Worm (Caenorhabditis elegans): ENCODE measurements around the gene cdh-10.
A peak's percentile ranks its signal among the peaks of the same experiment; 100 is the strongest.

The cdh-10 gene

DNA sequence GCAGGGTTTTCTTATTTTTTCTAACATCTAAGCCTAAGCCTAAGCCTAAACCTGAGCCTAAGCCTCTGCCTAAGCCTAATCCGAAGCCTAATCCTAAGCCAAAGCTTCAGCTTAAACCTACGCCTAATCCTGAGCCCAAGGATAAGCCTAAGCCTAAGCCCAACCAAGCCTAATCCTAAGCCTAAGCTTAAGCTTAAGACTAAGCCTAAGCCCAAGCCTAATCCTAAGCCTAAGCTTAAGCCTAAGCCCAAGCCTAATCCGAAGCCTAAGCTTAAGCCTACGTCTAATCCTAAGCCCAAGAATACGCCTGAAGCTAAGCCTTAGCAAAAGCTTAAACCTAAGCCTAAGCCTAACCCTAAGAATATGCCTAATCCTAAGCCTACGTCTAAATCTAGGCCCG, 59.8 kb downstream of the cdh-10 start:
- TF ChIP-seq nhr-76 (tag; optimal IDR thresholded peaks at IDR 0.05), result no peak
- TF ChIP-seq ceh-39 (tag; optimal IDR thresholded peaks at IDR 0.05), result no peak
- TF ChIP-seq nhr-237 (tag; optimal IDR thresholded peaks at IDR 0.05), result no peak
- TF ChIP-seq drap-1 (GFP tag; optimal IDR thresholded peaks at IDR 0.05), result no peak
- TF ChIP-seq mls-2 (tag; optimal IDR thresholded peaks at IDR 0.05), result no peak
- no peak for TF ChIP-seq sptf-1 (tag; optimal IDR thresholded peaks at IDR 0.05)
- TF ChIP-seq sem-2 (GFP tag; optimal IDR thresholded peaks at IDR 0.05), result no peak
- no peak for TF ChIP-seq cnd-1 (tag; optimal IDR thresholded peaks at IDR 0.05)
- no peak for TF ChIP-seq nhr-28 (tag; optimal IDR thresholded peaks at IDR 0.05)
- TF ChIP-seq elt-3 (tag; optimal IDR thresholded peaks at IDR 0.05), result no peak
- TF ChIP-seq elt-1 (tag; optimal IDR thresholded peaks at IDR 0.05; ENCODE audit: borderline replicate concordance, insufficient read depth), result no peak
- no peak for TF ChIP-seq unc-62 (GFP tag; optimal IDR thresholded peaks at IDR 0.05)
- TF ChIP-seq unc-120 (tag; optimal IDR thresholded peaks at IDR 0.05; ENCODE audit: poor library complexity, severe bottlenecking), result no peak
- TF ChIP-seq ham-2 (GFP tag; optimal IDR thresholded peaks at IDR 0.05), result no peak
- no peak for TF ChIP-seq blmp-1 (tag; optimal IDR thresholded peaks at IDR 0.05)
- no peak for TF ChIP-seq lsy-2 (tag; optimal IDR thresholded peaks at IDR 0.05)
- TF ChIP-seq nhr-2 (tag; optimal IDR thresholded peaks at IDR 0.05), result no peak
- no peak for TF ChIP-seq M03D4.4 (tag; optimal IDR thresholded peaks at IDR 0.05)
- TF ChIP-seq ceh-83 (GFP tag; optimal IDR thresholded peaks at IDR 0.05), result no peak

DNA sequence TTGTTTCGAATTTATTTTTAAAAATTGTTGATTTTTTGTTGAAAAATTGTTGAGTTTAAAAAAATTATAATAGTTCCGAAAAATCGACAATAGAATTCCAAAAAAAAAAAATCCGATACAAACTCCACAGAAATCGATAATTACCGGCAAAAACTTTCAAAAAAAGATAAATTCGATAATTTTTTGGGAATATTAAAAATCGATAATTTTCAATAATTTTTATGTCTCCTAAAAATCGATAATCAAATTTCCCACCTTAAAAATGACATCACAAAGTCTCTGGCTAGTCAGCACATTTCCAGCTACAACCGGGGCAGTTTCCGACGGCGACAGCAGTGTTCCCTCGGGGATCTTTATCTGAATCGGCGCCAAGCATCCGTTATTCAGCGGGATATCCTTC, 62.5 kb downstream of the cdh-10 start:
- no peak for TF ChIP-seq ceh-39 (tag; optimal IDR thresholded peaks at IDR 0.05)
- TF ChIP-seq ces-1 (GFP tag; optimal IDR thresholded peaks at IDR 0.05), result no peak
- no peak for TF ChIP-seq lin-32 (GFP tag; optimal IDR thresholded peaks at IDR 0.05)
- no peak for TF ChIP-seq mls-2 (tag; optimal IDR thresholded peaks at IDR 0.05)
- TF ChIP-seq ztf-11 (tag; optimal IDR thresholded peaks at IDR 0.05), result no peak
- no peak for TF ChIP-seq nhr-237 (tag; optimal IDR thresholded peaks at IDR 0.05)
- TF ChIP-seq elt-1 (tag; optimal IDR thresholded peaks at IDR 0.05; ENCODE audit: borderline replicate concordance, insufficient read depth), result no peak
- TF ChIP-seq nhr-12 (tag; optimal IDR thresholded peaks at IDR 0.05), result no peak
- TF ChIP-seq cnd-1 (tag; optimal IDR thresholded peaks at IDR 0.05), result no peak
- no peak for TF ChIP-seq zip-8 (tag; optimal IDR thresholded peaks at IDR 0.05)

DNA sequence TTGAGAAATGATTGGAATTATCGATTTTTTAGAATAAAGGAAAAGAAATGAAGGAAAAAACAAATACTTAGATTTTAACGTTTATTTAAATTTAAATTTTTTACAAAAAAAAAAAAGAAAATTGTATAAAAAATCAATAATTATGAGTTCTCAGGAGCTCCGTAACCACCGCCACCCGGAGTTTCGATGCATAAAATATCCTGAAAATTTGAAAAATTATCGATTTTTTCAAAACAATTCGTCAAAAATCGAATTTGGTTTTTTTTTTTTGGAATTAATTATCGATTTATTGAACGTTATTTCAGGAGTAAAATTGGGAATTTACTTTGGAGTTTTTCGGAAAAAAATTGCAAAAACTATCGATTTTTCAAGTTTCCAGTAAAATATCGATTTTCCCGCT, 63.7 kb downstream of the cdh-10 start, which contains the start of gene Y38F2AR.10:
TSS of gene Y38F2AR.10 (minus strand) at position 101 of the 400 bp plus-strand sequence.
- TF ChIP-seq sptf-1 (tag; optimal IDR thresholded peaks at IDR 0.05) (no peak), mep-1 (tag; optimal IDR thresholded peaks at IDR 0.05) (no peak), nhr-76 (tag; optimal IDR thresholded peaks at IDR 0.05) (no peak), mab-5 (tag; optimal IDR thresholded peaks at IDR 0.05) (no peak), unc-120 (tag; optimal IDR thresholded peaks at IDR 0.05; ENCODE audit: poor library complexity, severe bottlenecking) (no peak), unc-39 (tag; optimal IDR thresholded peaks at IDR 0.05) (no peak), nhr-2 (tag; optimal IDR thresholded peaks at IDR 0.05) (no peak), hlh-1 (tag; optimal IDR thresholded peaks at IDR 0.05) (no peak), flh-1 (GFP tag; optimal IDR thresholded peaks at IDR 0.05) (no peak), ceh-39 (tag; optimal IDR thresholded peaks at IDR 0.05) (no peak), bed-3 (GFP tag; optimal IDR thresholded peaks at IDR 0.05) (no peak), mls-2 (tag; optimal IDR thresholded peaks at IDR 0.05) (no peak), zip-8 (tag; optimal IDR thresholded peaks at IDR 0.05) (no peak), elt-3 (tag; optimal IDR thresholded peaks at IDR 0.05) (no peak), ces-1 (GFP tag; optimal IDR thresholded peaks at IDR 0.05) (no peak)

ce11 chrIV:2398317-2398716, 64.9 kb downstream of the cdh-10 start:
- peak; percentile 18 for TF ChIP-seq ham-2 (GFP tag; optimal IDR thresholded peaks at IDR 0.05)
- no peak for TF ChIP-seq cnd-1 (tag; optimal IDR thresholded peaks at IDR 0.05)

- TF ChIP-seq flh-1 (GFP tag; optimal IDR thresholded peaks at IDR 0.05), result no peak
- TF ChIP-seq elt-1 (tag; optimal IDR thresholded peaks at IDR 0.05; ENCODE audit: borderline replicate concordance, insufficient read depth), result no peak
These were observed 67.2 kb downstream of the cdh-10 start for ce11 chrIV:2395997-2396396.

DNA sequence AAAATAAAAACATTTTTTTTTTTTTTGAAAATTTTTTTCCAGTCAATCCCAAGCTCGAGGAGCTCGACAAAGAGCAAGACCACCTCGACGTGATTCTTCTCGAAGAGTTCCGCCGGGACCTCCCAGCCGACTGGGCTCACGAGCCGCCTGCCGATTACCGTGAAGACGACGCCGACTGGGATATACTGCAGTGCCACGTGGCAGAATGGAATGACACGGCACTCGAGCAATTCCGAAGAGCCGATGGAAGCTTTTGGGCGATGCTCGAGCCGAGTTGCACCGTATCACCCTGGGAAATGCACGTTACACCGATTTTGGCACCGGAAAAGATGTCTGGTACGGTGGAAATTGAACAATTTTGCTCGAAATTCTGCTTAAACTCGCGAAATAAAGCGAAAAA, 70.1 kb downstream of the cdh-10 start:
- no peak for TF ChIP-seq nhr-2 (tag; optimal IDR thresholded peaks at IDR 0.05)
- no peak for TF ChIP-seq sem-2 (GFP tag; optimal IDR thresholded peaks at IDR 0.05)
- no peak for TF ChIP-seq sptf-1 (tag; optimal IDR thresholded peaks at IDR 0.05)
- TF ChIP-seq drap-1 (GFP tag; optimal IDR thresholded peaks at IDR 0.05), result no peak
- TF ChIP-seq ceh-83 (GFP tag; optimal IDR thresholded peaks at IDR 0.05), result no peak
- no peak for TF ChIP-seq nhr-237 (tag; optimal IDR thresholded peaks at IDR 0.05)
- no peak for TF ChIP-seq hlh-1 (tag; optimal IDR thresholded peaks at IDR 0.05)
- no peak for TF ChIP-seq cnd-1 (tag; optimal IDR thresholded peaks at IDR 0.05)
- no peak for TF ChIP-seq mab-5 (tag; optimal IDR thresholded peaks at IDR 0.05)
- TF ChIP-seq unc-62 (GFP tag; optimal IDR thresholded peaks at IDR 0.05), result no peak
- TF ChIP-seq unc-120 (tag; optimal IDR thresholded peaks at IDR 0.05; ENCODE audit: poor library complexity, severe bottlenecking), result no peak
- no peak for TF ChIP-seq tbx-8 (GFP tag; optimal IDR thresholded peaks at IDR 0.05)
- TF ChIP-seq nhr-76 (tag; optimal IDR thresholded peaks at IDR 0.05), result no peak
- no peak for TF ChIP-seq mep-1 (tag; optimal IDR thresholded peaks at IDR 0.05)
